Worm (Caenorhabditis elegans) whole organism, L4 larva: ENCODE results near the gene his-39.

ENCODE experiments used
- nhr-11 ChIP-seq: fragments of 150-350 bp; optimal IDR thresholded peaks from 2 replicates; lab custom pipeline; 2014; ENCODE audit warnings: missing biosample characterization, missing genetic modification characterization
- nhr-6 ChIP-seq: fragments of 150-350 bp; optimal IDR thresholded peaks from 2 replicates; lab custom pipeline; 2014; ENCODE audit warnings: missing biosample characterization, missing genetic modification characterization

- TF ChIP-seq nhr-6 (tag; lab: Kevin White, UChicago): peak; percentile 35
- no peak for TF ChIP-seq nhr-11 (tag; lab: Kevin White, UChicago)
Observed at ce11 chrV:8569841-8570361, 33.6 kb downstream of the his-39 start, which contains the start of the genes F25G6.9 and symk-1.
